Worm (Caenorhabditis elegans) whole organism, early embryonic: ENCODE measurements around the gene ubq-1.

Source experiments
- F13C5.2 ChIP-seq: sonication (generic microtip); optimal IDR thresholded peaks from 2 replicates; lab custom pipeline; 2017; ENCODE audit warnings: mild to moderate bottlenecking, missing genetic modification characterization, inconsistent platforms, missing compliant biosample characterization
- ama-1 ChIP-seq: fragments of 150-350 bp; optimal IDR thresholded peaks from 2 replicates; lab custom pipeline; 2014
- ceh-36 ChIP-seq: sonication (generic microtip); optimal IDR thresholded peaks from 2 replicates; lab custom pipeline; 2016; ENCODE audit warnings: missing genetic modification characterization, inconsistent platforms, missing compliant biosample characterization
- flt-1 ChIP-seq: fragments of 200-800 bp; sonication (Bioruptor generic); IDR thresholded peaks from 2 replicates; pipeline ENCODE4 v1.3.6; 2022; ENCODE audit warnings: missing genetic modification characterization, missing compliant biosample characterization
- hmg-4 ChIP-seq: fragments of 200-800 bp; sonication (Bioruptor generic); optimal IDR thresholded peaks from 2 replicates; lab custom pipeline; 2018; ENCODE audit warnings: mild to moderate bottlenecking, missing genetic modification characterization, missing compliant biosample characterization
- sea-1 ChIP-seq: fragments of 200-800 bp; sonication (Bioruptor generic); conservative IDR thresholded peaks from 2 replicates; pipeline ENCODE4 v1.3.6; 2022; ENCODE audit warnings: missing genetic modification characterization, missing compliant biosample characterization

ce11 chrIII:5961560-5961959 is 21.5 kb downstream of the ubq-1 start:
- TF ChIP-seq ceh-36 (no peak), ama-1 (lab: Kevin White, UChicago) (no peak), flt-1 (GFP tag; lab: Robert Waterston, UW) (no peak), hmg-4 (GFP tag; lab: Kevin White, UChicago) (no peak), sea-1 (no peak), F13C5.2 (tag; lab: Kevin White, UChicago) (no peak)
